Worm (Caenorhabditis elegans) whole organism, early embryonic: ENCODE measurements around the gene Y69E1A.4.
"Not testable (repeated sequence)": the region's sequence is repeated elsewhere in the genome, so short reads cannot be mapped to it uniquely, and the experiment has no call there.

Experiments
- B0310.2 ChIP-seq: sonication (generic microtip); optimal IDR thresholded peaks from 2 replicates; lab custom pipeline; 2016; ENCODE audit warnings: mild to moderate bottlenecking, missing genetic modification characterization, missing compliant biosample characterization
- F13C5.2 ChIP-seq: sonication (generic microtip); optimal IDR thresholded peaks from 2 replicates; lab custom pipeline; 2017; ENCODE audit warnings: mild to moderate bottlenecking, missing genetic modification characterization, inconsistent platforms, missing compliant biosample characterization
- aly-1 ChIP-seq: sonication (generic microtip); optimal IDR thresholded peaks from 2 replicates; lab custom pipeline; 2016; ENCODE audit warnings: missing genetic modification characterization, missing compliant biosample characterization
- ama-1 ChIP-seq: fragments of 150-350 bp; optimal IDR thresholded peaks from 2 replicates; lab custom pipeline; 2014
- ceh-13 ChIP-seq: fragments of 200-800 bp; sonication (Bioruptor generic); optimal IDR thresholded peaks from 2 replicates; lab custom pipeline; 2018; ENCODE audit warnings: mild to moderate bottlenecking, missing genetic modification characterization, missing compliant biosample characterization
- ceh-36 ChIP-seq: sonication (generic microtip); optimal IDR thresholded peaks from 2 replicates; lab custom pipeline; 2016; ENCODE audit warnings: missing genetic modification characterization, inconsistent platforms, missing compliant biosample characterization
- ets-7 ChIP-seq: sonication (generic microtip); optimal IDR thresholded peaks from 2 replicates; lab custom pipeline; 2016; ENCODE audit warnings: missing genotype, missing genetic modification characterization, missing compliant biosample characterization
- flt-1 ChIP-seq: fragments of 200-800 bp; sonication (Bioruptor generic); IDR thresholded peaks from 2 replicates; pipeline ENCODE4 v1.3.6; 2022; ENCODE audit warnings: missing genetic modification characterization, missing compliant biosample characterization
- hmbx-1 ChIP-seq: sonication (generic microtip); optimal IDR thresholded peaks from 2 replicates; lab custom pipeline; 2016; ENCODE audit warnings: mild to moderate bottlenecking, missing genetic modification characterization, missing compliant biosample characterization
- hmg-4 ChIP-seq: fragments of 200-800 bp; sonication (Bioruptor generic); optimal IDR thresholded peaks from 2 replicates; lab custom pipeline; 2018; ENCODE audit warnings: mild to moderate bottlenecking, missing genetic modification characterization, missing compliant biosample characterization
- hnd-1 ChIP-seq: sonication (generic microtip); optimal IDR thresholded peaks from 2 replicates; lab custom pipeline; 2016; ENCODE audit warnings: missing genetic modification characterization, missing compliant biosample characterization
- pes-1 ChIP-seq: fragments of 200-800 bp; sonication (Bioruptor generic); IDR thresholded peaks from 2 replicates; pipeline ENCODE4 v1.3.6; 2022; ENCODE audit warnings: missing genetic modification reagents, missing genetic modification characterization, missing compliant biosample characterization
- scrt-1 ChIP-seq: fragments of 200-800 bp; sonication (Bioruptor generic); IDR thresholded peaks from 2 replicates; pipeline ENCODE4 v1.3.6; 2022; ENCODE audit warnings: missing genetic modification characterization, missing compliant biosample characterization
- sea-1 ChIP-seq: fragments of 200-800 bp; sonication (Bioruptor generic); conservative IDR thresholded peaks from 2 replicates; pipeline ENCODE4 v1.3.6; 2022; ENCODE audit warnings: missing genetic modification characterization, missing compliant biosample characterization
- tbx-11 ChIP-seq: fragments of 200-800 bp; sonication (Bioruptor generic); IDR thresholded peaks from 2 replicates; pipeline ENCODE4 v1.3.6; 2022; ENCODE audit warnings: missing genetic modification characterization, missing compliant biosample characterization
- tbx-37 ChIP-seq: fragments of 200-800 bp; sonication (Bioruptor generic); conservative IDR thresholded peaks from 2 replicates; pipeline ENCODE4 v1.3.6; 2022; ENCODE audit warnings: missing genetic modification reagents, missing genetic modification characterization, missing compliant biosample characterization
- tra-4 ChIP-seq: sonication (generic microtip); optimal IDR thresholded peaks from 2 replicates; lab custom pipeline; 2017; ENCODE audit warnings: missing genetic modification characterization, missing compliant biosample characterization

Gene Y69E1A.4

ce11 chrIV:10954955-10955354, at the start of gene Y69E1A.4:
Gene Y69E1A.4 (plus strand): TSS chrIV:10955255.
- TF ChIP-seq aly-1, hmbx-1, ceh-36 (tag; lab: Kevin White, UChicago): not testable (repeated sequence)

DNA sequence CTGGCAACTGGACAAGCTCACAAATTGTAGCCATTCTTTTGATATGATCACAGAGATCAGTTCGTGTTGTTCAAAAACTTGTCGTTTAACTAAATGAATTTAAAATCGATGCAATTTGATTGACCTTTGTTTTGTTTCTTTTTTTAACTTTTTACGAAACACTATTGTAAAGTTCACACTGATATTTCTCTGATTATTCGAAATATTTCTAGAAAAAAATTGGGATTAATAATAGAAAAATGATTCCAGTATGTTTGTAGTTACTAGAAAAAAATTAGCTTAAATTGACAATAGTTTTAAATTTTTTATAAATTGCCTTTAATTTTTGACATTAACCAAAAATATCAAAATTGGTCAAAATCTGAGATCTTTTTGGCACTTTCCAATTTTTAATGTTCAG, 45.8 kb upstream of the Y69E1A.4 start, which contains the start of gene ZK596.2:
Gene ZK596.2, minus strand, starts transcription at position 101 of the 400 bp plus-strand sequence.
- TF ChIP-seq tbx-11 (GFP tag; lab: Robert Waterston, UW), result no peak

- TF ChIP-seq hnd-1, result no peak
- TF ChIP-seq ceh-13 (GFP tag; lab: Kevin White, UChicago), result no peak
- TF ChIP-seq tbx-11 (GFP tag; lab: Robert Waterston, UW), result no peak
- no peak for TF ChIP-seq B0310.2 (tag; lab: Kevin White, UChicago)
- TF ChIP-seq scrt-1, result no peak
- TF ChIP-seq sea-1 (GFP tag; lab: Robert Waterston, UW), result no peak
- TF ChIP-seq hmbx-1 (tag; lab: Kevin White, UChicago), result no peak
- TF ChIP-seq ceh-36 (tag; lab: Kevin White, UChicago), result no peak
- TF ChIP-seq hmg-4 (GFP tag; lab: Kevin White, UChicago), result no peak
- no peak for TF ChIP-seq ets-7 (tag; lab: Kevin White, UChicago)
- no peak for TF ChIP-seq F13C5.2 (tag; lab: Kevin White, UChicago)
- no peak for TF ChIP-seq tra-4
- TF ChIP-seq flt-1 (GFP tag; lab: Robert Waterston, UW), result no peak
- TF ChIP-seq tbx-37 (GFP tag; lab: Robert Waterston, UW), result no peak
- no peak for TF ChIP-seq aly-1 (tag; lab: Kevin White, UChicago)
- TF ChIP-seq pes-1 (GFP tag; lab: Robert Waterston, UW), result no peak
Measured at ce11 chrIV:10909708-10910107, 45.3 kb upstream of the Y69E1A.4 start, which contains the start of gene pyk-2. Gene pyk-2 (plus strand): TSS chrIV:10909913.

- TF ChIP-seq ama-1 (lab: Kevin White, UChicago) (no peak), aly-1 (tag; lab: Kevin White, UChicago) (no peak), ets-7 (tag; lab: Kevin White, UChicago) (no peak), B0310.2 (tag; lab: Kevin White, UChicago) (no peak), hnd-1 (no peak), scrt-1 (no peak), tra-4 (no peak), tbx-37 (GFP tag; lab: Robert Waterston, UW) (no peak), F13C5.2 (tag; lab: Kevin White, UChicago) (no peak), hmg-4 (GFP tag; lab: Kevin White, UChicago) (no peak)
Measured at ce11 chrIV:10913081-10913480, 42.0 kb upstream of the Y69E1A.4 start, which contains the start of gene ZK593.2. Gene ZK593.2 (plus strand): TSS chrIV:10913381.

DNA sequence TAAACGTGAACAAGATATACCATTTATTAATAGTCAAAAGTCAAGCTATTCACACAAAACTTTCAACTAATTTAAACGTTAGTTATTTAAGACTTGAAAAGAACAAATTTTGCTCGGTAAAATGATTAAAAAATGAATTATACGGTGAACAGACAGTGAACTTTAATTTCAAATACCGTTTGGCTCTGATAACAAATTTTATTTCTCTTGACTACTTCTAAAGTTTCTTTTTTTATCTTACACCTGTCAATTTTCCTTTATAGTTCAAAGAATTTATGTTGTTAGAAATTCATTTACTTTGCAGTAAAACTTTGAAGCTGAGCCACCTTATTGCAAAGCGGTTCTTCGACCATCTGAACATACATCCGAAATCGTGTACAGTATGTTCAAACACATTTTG, 39.7 kb upstream of the Y69E1A.4 start, which contains the start of gene ZK593.3:
Gene ZK593.3, plus strand, starts transcription at position 301 of the 400 bp plus-strand sequence.
- TF ChIP-seq tbx-11 (GFP tag; lab: Robert Waterston, UW) (no peak), hmbx-1 (tag; lab: Kevin White, UChicago) (no peak), sea-1 (GFP tag; lab: Robert Waterston, UW) (no peak), B0310.2 (tag; lab: Kevin White, UChicago) (no peak), aly-1 (tag; lab: Kevin White, UChicago) (no peak), flt-1 (GFP tag; lab: Robert Waterston, UW) (no peak), pes-1 (GFP tag; lab: Robert Waterston, UW) (no peak), tbx-37 (GFP tag; lab: Robert Waterston, UW) (no peak), hnd-1 (no peak)

DNA sequence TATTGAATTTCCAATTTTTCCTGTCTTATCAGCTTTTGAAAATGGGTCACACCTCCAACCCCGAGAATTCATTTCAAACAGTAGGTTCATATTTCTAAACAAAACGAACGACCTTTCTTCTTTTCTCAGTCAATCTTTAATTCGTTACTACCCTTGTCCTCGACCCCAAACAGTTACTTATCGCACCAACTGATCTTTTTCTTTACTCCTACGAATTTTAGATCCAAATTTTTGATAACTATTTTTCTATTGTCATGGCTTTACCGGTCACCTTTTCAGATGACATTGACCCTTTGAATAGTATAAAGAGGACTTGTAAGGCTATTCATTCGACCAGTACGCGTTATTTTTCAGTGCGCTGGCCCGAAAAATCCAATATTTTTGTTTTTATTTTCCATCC, 38.9 kb upstream of the Y69E1A.4 start:
- no peak for TF ChIP-seq hnd-1
- no peak for TF ChIP-seq scrt-1
- TF ChIP-seq tbx-37 (GFP tag; lab: Robert Waterston, UW), result no peak
- no peak for TF ChIP-seq sea-1 (GFP tag; lab: Robert Waterston, UW)
- TF ChIP-seq F13C5.2 (tag; lab: Kevin White, UChicago), result no peak
- no peak for TF ChIP-seq hmbx-1 (tag; lab: Kevin White, UChicago)
- no peak for TF ChIP-seq hmg-4 (GFP tag; lab: Kevin White, UChicago)
- TF ChIP-seq ceh-36 (tag; lab: Kevin White, UChicago), result no peak
- TF ChIP-seq aly-1 (tag; lab: Kevin White, UChicago), result no peak
- TF ChIP-seq tra-4, result no peak
- no peak for TF ChIP-seq pes-1 (GFP tag; lab: Robert Waterston, UW)
- TF ChIP-seq ceh-13 (GFP tag; lab: Kevin White, UChicago), result no peak
- TF ChIP-seq flt-1 (GFP tag; lab: Robert Waterston, UW), result no peak
- TF ChIP-seq ama-1 (lab: Kevin White, UChicago), result no peak
- TF ChIP-seq B0310.2 (tag; lab: Kevin White, UChicago), result no peak
- TF ChIP-seq tbx-11 (GFP tag; lab: Robert Waterston, UW), result no peak
- TF ChIP-seq ets-7 (tag; lab: Kevin White, UChicago), result no peak

- TF ChIP-seq scrt-1 (no peak), ceh-13 (GFP tag; lab: Kevin White, UChicago) (no peak), F13C5.2 (tag; lab: Kevin White, UChicago) (peak; percentile 51), flt-1 (GFP tag; lab: Robert Waterston, UW) (no peak), ceh-36 (tag; lab: Kevin White, UChicago) (no peak), tbx-11 (GFP tag; lab: Robert Waterston, UW) (no peak), ama-1 (lab: Kevin White, UChicago) (no peak), tbx-37 (GFP tag; lab: Robert Waterston, UW) (no peak), hmg-4 (GFP tag; lab: Kevin White, UChicago) (peak; percentile 13), hmbx-1 (tag; lab: Kevin White, UChicago) (no peak), sea-1 (GFP tag; lab: Robert Waterston, UW) (no peak), pes-1 (GFP tag; lab: Robert Waterston, UW) (no peak)
Measured at ce11 chrIV:10918877-10919560, 36.0 kb upstream of the Y69E1A.4 start.
